Worm (Caenorhabditis elegans) whole organism, L4 larva: Measurements from ENCODE around the gene ZK550.6.

Experiments used
- F26F4.8 ChIP-seq: fragments of 200-800 bp; sonication (Bioruptor generic); conservative IDR thresholded peaks from 2 replicates; pipeline ENCODE4 v1.3.6; 2022; ENCODE audit warnings: missing genetic modification characterization, missing compliant biosample characterization
- F37D6.2 ChIP-seq: sonication (generic microtip); optimal IDR thresholded peaks from 2 replicates; lab custom pipeline; 2016; ENCODE audit warnings: mild to moderate bottlenecking, missing genetic modification characterization, missing compliant biosample characterization
- R02D3.7 ChIP-seq: fragments of 150-350 bp; sonication (generic microtip); optimal IDR thresholded peaks from 3 replicates; lab custom pipeline; 2014; ENCODE audit warnings: missing biosample characterization, missing genetic modification characterization
- T20F7.1 ChIP-seq: fragments of 200-800 bp; sonication (Bioruptor generic); optimal IDR thresholded peaks from 2 replicates; lab custom pipeline; 2018; ENCODE audit warnings: mild to moderate bottlenecking, missing genetic modification characterization, missing compliant biosample characterization
- T26A8.4 ChIP-seq: fragments of 200-800 bp; sonication (Bioruptor generic); IDR thresholded peaks from 2 replicates; pipeline ENCODE4 v1.3.6; 2022; ENCODE audit warnings: missing genetic modification characterization, missing compliant biosample characterization
- Y105C5A.15 ChIP-seq: fragments of 200-800 bp; sonication (Bioruptor generic); IDR thresholded peaks from 2 replicates; pipeline ENCODE4 v1.3.6; 2022; ENCODE audit warnings: missing genetic modification characterization, missing compliant biosample characterization
- Y48G9A.11 ChIP-seq: fragments of 200-800 bp; sonication (Bioruptor generic); IDR thresholded peaks from 2 replicates; pipeline ENCODE4 v1.3.6; 2022; ENCODE audit warnings: missing genetic modification reagents, missing genetic modification characterization, missing compliant biosample characterization
- ZK337.2 ChIP-seq: fragments of 200-800 bp; sonication (Bioruptor generic); IDR thresholded peaks from 2 replicates; pipeline ENCODE4 v1.3.6; 2022; ENCODE audit warnings: missing genetic modification reagents, missing genetic modification characterization, missing compliant biosample characterization
- ZK546.5 ChIP-seq, 2 experiments: sonication (generic microtip); optimal IDR thresholded peaks; 2 replicates each; lab custom pipeline; 2017; ENCODE audit warnings: missing biosample characterization in 2 of 2, missing genetic modification characterization in 2 of 2
- attf-4 ChIP-seq: sonication (generic microtip); optimal IDR thresholded peaks from 3 replicates; lab custom pipeline; 2017; ENCODE audit warnings: missing biosample characterization, missing genetic modification characterization
- ceh-32 ChIP-seq: sonication (generic microtip); optimal IDR thresholded peaks from 2 replicates; lab custom pipeline; 2016; ENCODE audit warnings: mild to moderate bottlenecking, missing genetic modification characterization, missing compliant biosample characterization; ENCODE audit not compliant: poor library complexity
- ceh-44 ChIP-seq: fragments of 200-800 bp; sonication (Bioruptor generic); IDR thresholded peaks from 2 replicates; pipeline ENCODE4 v1.3.6; 2022; ENCODE audit warnings: missing genetic modification reagents, missing genetic modification characterization, missing compliant biosample characterization
- ces-1 ChIP-seq: fragments of 150-350 bp; sonication (generic microtip); optimal IDR thresholded peaks from 4 replicates; lab custom pipeline; 2014; ENCODE audit warnings: missing biosample characterization, missing genetic modification reagents, missing genetic modification characterization
- cey-2 ChIP-seq: sonication (generic microtip); optimal IDR thresholded peaks from 3 replicates; lab custom pipeline; 2017; ENCODE audit warnings: missing genetic modification characterization, mild to moderate bottlenecking, missing compliant biosample characterization, antibody characterized with exemption, borderline replicate concordance; ENCODE audit not compliant: insufficient read depth
- ctbp-1 ChIP-seq: fragments of 200-800 bp; sonication (Bioruptor generic); IDR thresholded peaks from 2 replicates; pipeline ENCODE4 v1.3.6; 2022; ENCODE audit warnings: missing genetic modification reagents, missing genetic modification characterization, missing compliant biosample characterization
- daf-12 ChIP-seq: fragments of 150-350 bp; optimal IDR thresholded peaks from 2 replicates; lab custom pipeline; 2014; ENCODE audit warnings: missing biosample characterization, missing genetic modification reagents, missing genetic modification characterization
- dmd-8 ChIP-seq: fragments of 200-800 bp; sonication (Bioruptor generic); IDR thresholded peaks from 2 replicates; pipeline ENCODE4 v1.3.6; 2022; ENCODE audit warnings: missing genetic modification characterization, missing compliant biosample characterization
- dmd-9 ChIP-seq: fragments of 200-800 bp; sonication (Bioruptor generic); IDR thresholded peaks from 2 replicates; pipeline ENCODE4 v1.3.6; 2022; ENCODE audit warnings: missing genetic modification reagents, missing genetic modification characterization, missing compliant biosample characterization
- hlh-11 ChIP-seq: fragments of 200-800 bp; sonication (Bioruptor generic); optimal IDR thresholded peaks from 2 replicates; lab custom pipeline; 2018; ENCODE audit warnings: mild to moderate bottlenecking, missing genetic modification characterization, missing compliant biosample characterization
- hlh-30 ChIP-seq: sonication (generic microtip); optimal IDR thresholded peaks from 2 replicates; lab custom pipeline; 2017; ENCODE audit warnings: antibody characterized with exemption, mild to moderate bottlenecking, missing genetic modification characterization, missing compliant biosample characterization; ENCODE audit not compliant: insufficient read depth
- lin-38 ChIP-seq: fragments of 200-800 bp; sonication (Bioruptor generic); IDR thresholded peaks from 2 replicates; pipeline ENCODE4 v1.3.6; 2022; ENCODE audit warnings: missing genetic modification reagents, missing genetic modification characterization, missing compliant biosample characterization
- madf-5 ChIP-seq, 2 experiments: fragments of 200-800 bp; sonication (Bioruptor generic); IDR thresholded peaks; 2 replicates each; pipeline ENCODE4 v1.3.6; 2022; ENCODE audit warnings: missing compliant biosample characterization in 2 of 2, missing genetic modification characterization in 2 of 2
- mdt-29 ChIP-seq: fragments of 200-800 bp; sonication (Bioruptor generic); IDR thresholded peaks from 2 replicates; pipeline ENCODE4 v1.3.6; 2022; ENCODE audit warnings: missing genetic modification reagents, missing genetic modification characterization, missing compliant biosample characterization
- mep-1 ChIP-seq: fragments of 150-350 bp; sonication (generic microtip); optimal IDR thresholded peaks from 3 replicates; lab custom pipeline; 2014; ENCODE audit warnings: missing biosample characterization, missing genetic modification characterization
- mxl-2 ChIP-seq: fragments of 200-800 bp; sonication (Bioruptor generic); conservative IDR thresholded peaks from 2 replicates; pipeline ENCODE4 v1.3.6; 2022; ENCODE audit warnings: missing genetic modification reagents, missing genetic modification characterization, missing compliant biosample characterization
- mxl-3 ChIP-seq: fragments of 200-800 bp; sonication (Bioruptor generic); optimal IDR thresholded peaks from 2 replicates; lab custom pipeline; 2018; ENCODE audit warnings: mild to moderate bottlenecking, missing genetic modification characterization, missing compliant biosample characterization
- nhr-102 ChIP-seq: sonication (generic microtip); optimal IDR thresholded peaks from 2 replicates; lab custom pipeline; 2016; ENCODE audit warnings: mild to moderate bottlenecking, missing genetic modification characterization, moderate library complexity, missing compliant biosample characterization
- nhr-11 ChIP-seq: fragments of 150-350 bp; optimal IDR thresholded peaks from 2 replicates; lab custom pipeline; 2014; ENCODE audit warnings: missing biosample characterization, missing genetic modification characterization
- nhr-42 ChIP-seq: fragments of 200-800 bp; sonication (Bioruptor generic); IDR thresholded peaks from 2 replicates; pipeline ENCODE4 v1.3.6; 2022; ENCODE audit warnings: missing genetic modification characterization, missing compliant biosample characterization
- php-3 ChIP-seq: fragments of 200-800 bp; sonication (Bioruptor generic); IDR thresholded peaks from 2 replicates; pipeline ENCODE4 v1.3.6; 2022; ENCODE audit warnings: missing genetic modification reagents, missing genetic modification characterization, missing compliant biosample characterization
- saeg-2 ChIP-seq: fragments of 200-800 bp; sonication (Bioruptor generic); IDR thresholded peaks from 2 replicates; pipeline ENCODE4 v1.3.6; 2022; ENCODE audit warnings: missing genetic modification reagents, missing genetic modification characterization, missing compliant biosample characterization
- sdz-12 ChIP-seq: fragments of 200-800 bp; sonication (Bioruptor generic); optimal IDR thresholded peaks from 2 replicates; lab custom pipeline; 2018; ENCODE audit warnings: mild to moderate bottlenecking, missing genetic modification characterization, missing compliant biosample characterization
- set-16 ChIP-seq: fragments of 200-800 bp; sonication (Bioruptor generic); IDR thresholded peaks from 2 replicates; pipeline ENCODE4 v1.3.6; 2022; ENCODE audit warnings: missing genetic modification reagents, missing genetic modification characterization, missing compliant biosample characterization
- snpc-1.2 ChIP-seq: fragments of 200-800 bp; sonication (Bioruptor generic); IDR thresholded peaks from 2 replicates; pipeline ENCODE4 v1.3.6; 2022; ENCODE audit warnings: missing genetic modification reagents, missing genetic modification characterization, missing compliant biosample characterization
- spr-1 ChIP-seq: sonication (generic microtip); optimal IDR thresholded peaks from 2 replicates; lab custom pipeline; 2016; ENCODE audit warnings: mild to moderate bottlenecking, missing genetic modification characterization, missing compliant biosample characterization
- tag-97 ChIP-seq: fragments of 200-800 bp; sonication (Bioruptor generic); IDR thresholded peaks from 2 replicates; pipeline ENCODE4 v1.3.6; 2022; ENCODE audit warnings: missing genetic modification characterization, missing compliant biosample characterization
- tra-1 ChIP-seq: fragments of 200-800 bp; sonication (Bioruptor generic); IDR thresholded peaks from 2 replicates; pipeline ENCODE4 v1.3.6; 2022; ENCODE audit warnings: missing genetic modification reagents, missing genetic modification characterization, missing compliant biosample characterization
- unc-130 ChIP-seq: sonication (generic microtip); optimal IDR thresholded peaks from 2 replicates; lab custom pipeline; 2016; ENCODE audit warnings: missing genetic modification reagents, missing genetic modification characterization, missing compliant biosample characterization
- unc-39 ChIP-seq: sonication (generic microtip); optimal IDR thresholded peaks from 2 replicates; lab custom pipeline; 2017; ENCODE audit warnings: missing biosample characterization, missing genetic modification characterization
- unc-62 ChIP-seq, 3 experiments: fragments of 150-350 bp in 1 of 3; sonication (generic microtip); optimal IDR thresholded peaks in 2 of 3; peaks in 1 of 3; 1 replicate in 1 of 3; 2 replicates in 2 of 3; lab custom pipeline; 2014 to 2017; ENCODE audit warnings: missing biosample characterization in 3 of 3, missing genetic modification characterization in 3 of 3, missing genetic modification reagents in 3 of 3, missing genotype in 1 of 3
- zfp-3 ChIP-seq: fragments of 200-800 bp; sonication (Bioruptor generic); conservative IDR thresholded peaks from 2 replicates; pipeline ENCODE4 v1.3.6; 2022; ENCODE audit warnings: missing genetic modification reagents, missing genetic modification characterization, missing compliant biosample characterization
- ztf-11 ChIP-seq: fragments of 150-350 bp; optimal IDR thresholded peaks from 2 replicates; lab custom pipeline; 2014; ENCODE audit warnings: missing biosample characterization, missing genetic modification characterization

ZK550.6 gene

ce11 chrIV:17277459-17278173 is 15.3 kb upstream of the ZK550.6 start (continued):
- TF ChIP-seq ceh-44 (GFP tag; lab: Robert Waterston, UW), result no peak
- no peak for TF ChIP-seq zfp-3 (GFP tag; lab: Robert Waterston, UW)
- TF ChIP-seq T26A8.4 (GFP tag; lab: Robert Waterston, UW), result 0 out of 2 replicates have a peak, but pooled peaks have one; percentile 6
- TF ChIP-seq tra-1, result no peak
- TF ChIP-seq nhr-11 (tag; lab: Kevin White, UChicago), result no peak
- no peak for TF ChIP-seq tag-97
- TF ChIP-seq ZK337.2, result no peak
- no peak for TF ChIP-seq attf-4 (tag; lab: Kevin White, UChicago)
- no peak for TF ChIP-seq cey-2 (tag; lab: Kevin White, UChicago)
- no peak for TF ChIP-seq unc-39 (tag; lab: Kevin White, UChicago)
- TF ChIP-seq mdt-29 (GFP tag; lab: Robert Waterston, UW), result 0 out of 2 replicates have a peak, but pooled peaks have one; percentile 54
- TF ChIP-seq mxl-2 (GFP tag; lab: Robert Waterston, UW), result no peak
- TF ChIP-seq php-3 (GFP tag; lab: Robert Waterston, UW), result no peak; the same call in 1 of the 2 replicates
- no peak for TF ChIP-seq unc-62 (GFP tag; optimal IDR thresholded peaks at IDR 0.05 in 1 of 2; lab: Kevin White, UChicago)
- no peak for TF ChIP-seq unc-62 (tag; optimal IDR thresholded peaks at IDR 0.05; lab: Kevin White, UChicago)
- TF ChIP-seq lin-38, result no peak
- TF ChIP-seq hlh-30 (tag; lab: Kevin White, UChicago), result peak; percentile 12
- no peak for TF ChIP-seq F37D6.2 (tag; lab: Kevin White, UChicago)
- peak; percentile 65; the same call in 1 of the 2 replicates for TF ChIP-seq snpc-1.2 (GFP tag; lab: Robert Waterston, UW)
- TF ChIP-seq dmd-9, result no peak
- TF ChIP-seq ces-1, result no peak
- no peak for TF ChIP-seq hlh-11
- no peak for TF ChIP-seq F26F4.8 (GFP tag; lab: Robert Waterston, UW)
- TF ChIP-seq nhr-102 (tag; lab: Kevin White, UChicago), result no peak
- TF ChIP-seq mep-1 (tag; lab: Kevin White, UChicago), result no peak
- no peak for TF ChIP-seq sdz-12 (GFP tag; lab: Kevin White, UChicago)
- TF ChIP-seq ceh-32 (tag; lab: Kevin White, UChicago), result no peak
- TF ChIP-seq T20F7.1 (GFP tag; lab: Kevin White, UChicago), result no peak
- no peak for TF ChIP-seq ZK546.5 (tag; optimal IDR thresholded peaks at IDR 0.05; lab: Kevin White, UChicago)
- TF ChIP-seq Y48G9A.11 (GFP tag; lab: Robert Waterston, UW), result no peak
- TF ChIP-seq spr-1 (tag; lab: Kevin White, UChicago), result no peak
- no peak for TF ChIP-seq ctbp-1 (GFP tag; lab: Robert Waterston, UW)
- no peak for TF ChIP-seq R02D3.7 (tag; lab: Kevin White, UChicago)
- 0 out of 4 replicates have a peak, but pooled peaks of 1 of the 2 experiments have one; percentile 69 for TF ChIP-seq madf-5 (GFP tag; IDR thresholded peaks at IDR 0.05; lab: Robert Waterston, UW)
- TF ChIP-seq saeg-2 (GFP tag; lab: Robert Waterston, UW), result no peak
- TF ChIP-seq nhr-42 (GFP tag; lab: Robert Waterston, UW), result no peak
- no peak for TF ChIP-seq ztf-11 (tag; lab: Kevin White, UChicago)
- TF ChIP-seq mxl-3, result no peak
- no peak for TF ChIP-seq daf-12 (tag; lab: Kevin White, UChicago)
- TF ChIP-seq Y105C5A.15 (GFP tag; lab: Robert Waterston, UW), result 0 out of 2 replicates have a peak, but pooled peaks have one; percentile 37
- TF ChIP-seq dmd-8, result no peak
- TF ChIP-seq unc-130 (GFP tag; lab: Kevin White, UChicago), result no peak
- no peak for TF ChIP-seq set-16 (GFP tag; lab: Robert Waterston, UW)
- TF ChIP-seq, all 104 proteins: peak for 8
